Fruit fly (Drosophila melanogaster): ENCODE measurements around the gene chm.

Gene chm

DNA sequence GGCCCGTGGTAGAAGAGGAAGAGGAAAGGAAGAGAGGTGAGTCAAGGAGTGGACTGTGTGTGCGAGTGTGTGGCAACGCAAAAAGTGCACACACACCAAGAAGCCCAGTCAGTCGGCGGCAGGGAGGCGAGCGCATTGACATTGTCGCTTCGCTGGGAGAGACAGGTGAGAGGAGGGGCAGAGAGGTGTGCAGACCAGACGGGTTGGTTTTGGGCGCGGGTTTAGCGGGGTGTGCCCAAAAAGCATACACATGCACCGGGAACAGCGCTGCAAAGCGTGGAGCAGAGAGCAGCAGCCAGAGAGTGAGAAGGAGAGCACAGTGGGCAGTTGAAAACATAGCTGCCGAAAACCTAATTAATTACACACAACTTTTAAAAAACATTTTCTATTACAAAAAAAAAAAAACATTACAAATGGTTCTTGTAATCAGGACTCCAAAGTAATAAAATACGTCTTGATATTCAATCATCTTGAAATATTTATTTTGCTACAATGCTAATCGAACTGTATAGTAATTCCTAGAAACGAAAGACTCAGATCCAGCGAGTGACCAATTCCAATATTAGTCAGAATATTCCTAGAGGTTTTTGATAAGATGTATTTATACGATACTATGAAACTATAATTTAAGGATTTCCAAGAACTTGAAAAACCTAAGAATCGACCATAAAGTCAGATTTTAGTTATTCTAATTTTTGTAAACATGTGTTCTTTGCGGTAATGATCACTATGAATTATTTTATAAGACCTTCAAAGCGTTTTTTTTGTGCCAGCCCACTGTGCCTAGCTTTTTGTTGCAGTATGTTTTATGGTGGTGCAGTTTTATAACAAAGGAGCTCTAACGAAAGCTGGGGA is 10.4 kb downstream of the chm start (continued):
- TF ChIP-seq CG17802 (tag; optimal IDR thresholded peaks at IDR 0.05): no peak
- TF ChIP-seq Ssrp (tag; optimal IDR thresholded peaks at IDR 0.05): peak; percentile 6
- no peak for TF ChIP-seq otp (GFP tag; IDR thresholded peaks at IDR 0.05)
- peak; percentile 65 for TF ChIP-seq Drgx (GFP tag; IDR thresholded peaks at IDR 0.05)
- no peak for TF ChIP-seq NfI (GFP tag; optimal IDR thresholded peaks at IDR 0.05)
- TF ChIP-seq CG14860 (GFP tag; IDR thresholded peaks at IDR 0.05; ENCODE audit: partially characterized antibody): no peak
- TF ChIP-seq sob (GFP tag; IDR thresholded peaks at IDR 0.05): 0 out of 2 replicates have a peak, but pooled peaks have one; percentile 15
- 0 out of 3 replicates have a peak, but pooled peaks have one; percentile 21 for TF ChIP-seq sr (GFP tag; IDR thresholded peaks at IDR 0.05)
- no peak for TF ChIP-seq dan (GFP tag; IDR thresholded peaks at IDR 0.05)
- TF ChIP-seq CG3407 (GFP tag; optimal IDR thresholded peaks at IDR 0.05): peak; percentile 3
- no peak for TF ChIP-seq stwl (tag; optimal IDR thresholded peaks at IDR 0.05)
- TF ChIP-seq CG11696 (GFP tag; IDR thresholded peaks at IDR 0.05): no peak
- 0 out of 2 replicates have a peak, but pooled peaks have one; percentile 8 for TF ChIP-seq ttk (GFP tag; IDR thresholded peaks at IDR 0.05)
- TF ChIP-seq dmrt11E (tag; optimal IDR thresholded peaks at IDR 0.05): no peak
- TF ChIP-seq Xbp1 (GFP tag; optimal IDR thresholded peaks at IDR 0.05): no peak
- peak; percentile 28; the same call in 1 of the 2 replicates for TF ChIP-seq rib (GFP tag; IDR thresholded peaks at IDR 0.05)
- no peak for TF ChIP-seq HLH4C (GFP tag; IDR thresholded peaks at IDR 0.05; ENCODE audit: partially characterized antibody)
- TF ChIP-seq PHDP (tag; optimal IDR thresholded peaks at IDR 0.05): no peak
- TF ChIP-seq CG12391 (tag; optimal IDR thresholded peaks at IDR 0.05): peak; percentile 2
- TF ChIP-seq Opbp (GFP tag; IDR thresholded peaks at IDR 0.05; ENCODE audit: partially characterized antibody): 0 out of 3 replicates have a peak, but pooled peaks have one; percentile 33
- TF ChIP-seq kni (GFP tag; optimal IDR thresholded peaks at IDR 0.05): peak; percentile 16
- TF ChIP-seq CG11504 (tag; optimal IDR thresholded peaks at IDR 0.05): peak; percentile 27
- no peak for TF ChIP-seq CG7839 (tag; optimal IDR thresholded peaks at IDR 0.05)
- TF ChIP-seq nmo (GFP tag; optimal IDR thresholded peaks at IDR 0.05): peak; percentile 49
- no peak for TF ChIP-seq Kr (GFP tag; optimal IDR thresholded peaks at IDR 0.05)
- TF ChIP-seq kah (GFP tag; optimal IDR thresholded peaks at IDR 0.05): no peak
- no peak for TF ChIP-seq CG3847 (GFP tag; IDR thresholded peaks at IDR 0.05)
- TF ChIP-seq CG9797 (GFP tag; optimal IDR thresholded peaks at IDR 0.05): no peak
- TF ChIP-seq CG30403 (GFP tag; optimal IDR thresholded peaks at IDR 0.05): no peak
- TF ChIP-seq CG7928 (GFP tag; optimal IDR thresholded peaks at IDR 0.05): no peak
- TF ChIP-seq Bteb2 (GFP tag; optimal IDR thresholded peaks at IDR 0.05): no peak
- TF ChIP-seq jumu (GFP tag; optimal IDR thresholded peaks at IDR 0.05): no peak
- TF ChIP-seq CG4360 (GFP tag; IDR thresholded peaks at IDR 0.05): no peak
- TF ChIP-seq CG2678 (tag; optimal IDR thresholded peaks at IDR 0.05): peak; percentile 7
- TF ChIP-seq eve (GFP tag; optimal IDR thresholded peaks at IDR 0.05): peak in 1 of 2 experiments; percentile 80
- TF ChIP-seq ci (GFP tag; IDR thresholded peaks at IDR 0.05): peak; percentile 58; the same call in 1 of the 3 replicates
- no peak for TF ChIP-seq Oaz (GFP tag; IDR thresholded peaks at IDR 0.05)
- peak; percentile 14 for TF ChIP-seq Sox102F (GFP tag; optimal IDR thresholded peaks at IDR 0.05)
- 0 out of 2 replicates have a peak, but pooled peaks have one; percentile 11 for TF ChIP-seq Dip2 (GFP tag; IDR thresholded peaks at IDR 0.05)
- peak; percentile 22; the same call in 1 of the 2 replicates for TF ChIP-seq E2f2 (GFP tag; IDR thresholded peaks at IDR 0.05)
- no peak for TF ChIP-seq lilli (GFP tag; optimal IDR thresholded peaks at IDR 0.05)
- no peak for TF ChIP-seq CHES-1-like (GFP tag; optimal IDR thresholded peaks at IDR 0.05)
- TF ChIP-seq nom (GFP tag; optimal IDR thresholded peaks at IDR 0.05): peak; percentile 40
- TF ChIP-seq CG4820 (GFP tag; optimal IDR thresholded peaks at IDR 0.05): peak; percentile 21
- TF ChIP-seq ham (GFP tag; IDR thresholded peaks at IDR 0.05): no peak
- TF ChIP-seq crp (GFP tag; optimal IDR thresholded peaks at IDR 0.05): no peak
- TF ChIP-seq bowl (GFP tag; IDR thresholded peaks at IDR 0.05): no peak
- TF ChIP-seq Trl (optimal IDR thresholded peaks at IDR 0.05): peak in 1 of 2 experiments; percentile 47
- no peak for TF ChIP-seq Trl (GFP tag; optimal IDR thresholded peaks at IDR 0.05)

All from whole organism, embryonic.